Worm (Caenorhabditis elegans) whole organism, L4 larva: Measurements from ENCODE around the gene hcp-2.

Experiments
- ces-1 ChIP-seq: fragments of 150-350 bp; sonication (generic microtip); optimal IDR thresholded peaks from 4 replicates; lab custom pipeline; 2014; ENCODE audit warnings: missing biosample characterization, missing genetic modification reagents, missing genetic modification characterization
- egl-27 ChIP-seq: sonication (generic microtip); optimal IDR thresholded peaks from 3 replicates; lab custom pipeline; 2017; ENCODE audit warnings: missing biosample characterization, missing genetic modification reagents, missing genetic modification characterization
- unc-62 ChIP-seq, 3 experiments: fragments of 150-350 bp in 1 of 3; sonication (generic microtip); optimal IDR thresholded peaks in 2 of 3; peaks in 1 of 3; 1 replicate in 1 of 3; 2 replicates in 2 of 3; lab custom pipeline; 2014 to 2017; ENCODE audit warnings: missing biosample characterization in 3 of 3, missing genetic modification characterization in 3 of 3, missing genetic modification reagents in 3 of 3, missing genotype in 1 of 3

DNA sequence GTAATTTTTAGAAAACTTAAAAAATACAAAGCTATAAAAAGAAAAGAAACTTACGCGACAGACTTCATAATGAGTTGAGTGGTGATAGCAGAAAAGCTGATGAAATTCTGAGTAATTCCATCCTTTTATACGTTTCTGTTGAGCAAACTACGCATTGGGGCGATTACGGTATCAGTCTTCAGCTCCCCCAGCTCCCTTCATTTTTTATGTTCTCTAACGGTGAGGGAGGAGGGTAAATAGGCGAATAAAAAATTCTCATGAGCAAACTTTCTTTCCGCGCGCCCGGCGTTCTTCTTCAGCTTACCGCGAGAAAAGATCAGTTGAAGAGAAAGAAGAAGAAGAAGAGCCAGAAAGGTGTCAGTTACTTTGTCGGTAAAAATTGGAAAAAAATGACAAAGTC is 26.7 kb upstream of the hcp-2 start, which contains the start of gene idpc-7:
- TF ChIP-seq ces-1 (GFP tag; lab: Kevin White, UChicago) (no peak), egl-27 (tag; lab: Kevin White, UChicago) (no peak), unc-62 (GFP tag; optimal IDR thresholded peaks at IDR 0.05 in 1 of 2; lab: Kevin White, UChicago) (no peak), unc-62 (tag; optimal IDR thresholded peaks at IDR 0.05; lab: Kevin White, UChicago) (no peak)
